Worm (Caenorhabditis elegans) whole organism, L1 larva: Measurements from ENCODE around the gene htp-2.

Experiments
- C04F5.9 ChIP-seq: sonication (generic microtip); optimal IDR thresholded peaks from 2 replicates; lab custom pipeline; 2016; ENCODE audit warnings: missing genetic modification characterization, missing compliant biosample characterization
- C16A3.4 ChIP-seq: fragments of 150-350 bp; optimal IDR thresholded peaks from 2 replicates; lab custom pipeline; 2014; ENCODE audit warnings: missing biosample characterization, missing genetic modification characterization
- Y116A8C.19 ChIP-seq: sonication (generic microtip); optimal IDR thresholded peaks from 2 replicates; lab custom pipeline; 2016; ENCODE audit warnings: missing compliant biosample characterization, missing genetic modification characterization, borderline replicate concordance
- aly-2 ChIP-seq: fragments of 150-350 bp; optimal IDR thresholded peaks from 2 replicates; lab custom pipeline; 2014; ENCODE audit warnings: missing biosample characterization, missing genetic modification characterization
- blmp-1 ChIP-seq: fragments of 150-350 bp; optimal IDR thresholded peaks from 2 replicates; lab custom pipeline; 2014; ENCODE audit warnings: missing biosample characterization, missing genetic modification characterization
- ceh-63 ChIP-seq: fragments of 200-800 bp; sonication (Bioruptor generic); optimal IDR thresholded peaks from 2 replicates; lab custom pipeline; 2018; ENCODE audit warnings: mild to moderate bottlenecking, missing genetic modification characterization, missing compliant biosample characterization
- ceh-82 ChIP-seq, 3 experiments: fragments of 150-350 bp in 1 of 3; sonication (generic microtip) in 2 of 3; optimal IDR thresholded peaks; 2 replicates each; lab custom pipeline; 2014 to 2017; ENCODE audit warnings: missing biosample characterization in 3 of 3, missing genetic modification characterization in 3 of 3
- ceh-88 ChIP-seq: fragments of 200-800 bp; sonication (Bioruptor generic); IDR thresholded peaks from 2 replicates; pipeline ENCODE4 v1.3.6; 2022; ENCODE audit warnings: missing genetic modification characterization, missing compliant biosample characterization
- dpl-1 ChIP-seq, 3 experiments: fragments of 150-350 bp in 2 of 3; sonication (generic microtip) in 1 of 3; optimal IDR thresholded peaks; 2 replicates each; lab custom pipeline; 2014 to 2017; ENCODE audit warnings: missing biosample characterization in 3 of 3, missing genetic modification characterization in 3 of 3, missing genetic modification reagents in 3 of 3
- dsc-1 ChIP-seq: sonication (generic microtip); optimal IDR thresholded peaks from 2 replicates; lab custom pipeline; 2016; ENCODE audit warnings: mild to moderate bottlenecking, missing genetic modification characterization, missing compliant biosample characterization
- egl-13 ChIP-seq: sonication (generic microtip); optimal IDR thresholded peaks from 2 replicates; lab custom pipeline; 2016; ENCODE audit warnings: missing genotype, missing genetic modification reagents, missing genetic modification characterization, missing compliant biosample characterization
- fkh-10 ChIP-seq: sonication (generic microtip); optimal IDR thresholded peaks from 2 replicates; lab custom pipeline; 2017; ENCODE audit warnings: missing biosample characterization, missing genetic modification reagents, missing genetic modification characterization
- fkh-4 ChIP-seq: sonication (generic microtip); optimal IDR thresholded peaks from 2 replicates; lab custom pipeline; 2016; ENCODE audit warnings: missing compliant biosample characterization, missing genetic modification characterization, borderline replicate concordance
- fkh-8 ChIP-seq: sonication (generic microtip); optimal IDR thresholded peaks from 2 replicates; lab custom pipeline; 2016; ENCODE audit warnings: mild to moderate bottlenecking, missing genetic modification characterization, missing compliant biosample characterization
- fos-1 ChIP-seq: fragments of 150-350 bp; optimal IDR thresholded peaks from 2 replicates; lab custom pipeline; 2014; ENCODE audit warnings: missing biosample characterization, missing genetic modification characterization
- hpl-2 ChIP-seq: fragments of 150-350 bp; optimal IDR thresholded peaks from 2 replicates; lab custom pipeline; 2014; ENCODE audit warnings: missing biosample characterization, missing genetic modification reagents, missing genetic modification characterization
- irx-1 ChIP-seq: sonication (generic microtip); optimal IDR thresholded peaks from 2 replicates; lab custom pipeline; 2016; ENCODE audit warnings: missing genetic modification characterization, missing compliant biosample characterization
- isw-1 ChIP-seq: fragments of 200-800 bp; sonication (Bioruptor generic); IDR thresholded peaks from 2 replicates; pipeline ENCODE4 v1.3.6; 2022; ENCODE audit warnings: missing genetic modification characterization, missing compliant biosample characterization
- jun-1 ChIP-seq: fragments of 150-350 bp; optimal IDR thresholded peaks from 2 replicates; lab custom pipeline; 2014; ENCODE audit warnings: missing biosample characterization, missing genetic modification reagents, missing genetic modification characterization
- lin-14 ChIP-seq: fragments of 200-800 bp; sonication (Bioruptor generic); optimal IDR thresholded peaks from 2 replicates; lab custom pipeline; 2018; ENCODE audit warnings: mild to moderate bottlenecking, missing genetic modification characterization, moderate library complexity, missing compliant biosample characterization
- lin-15B ChIP-seq: fragments of 150-350 bp; sonication (generic microtip); optimal IDR thresholded peaks from 3 replicates; lab custom pipeline; 2014; ENCODE audit warnings: missing biosample characterization, missing genetic modification characterization
- lin-39 ChIP-seq: fragments of 150-350 bp; optimal IDR thresholded peaks from 2 replicates; lab custom pipeline; 2014; ENCODE audit warnings: missing biosample characterization, missing genetic modification reagents, missing genetic modification characterization
- mab-9 ChIP-seq: fragments of 200-800 bp; sonication (Bioruptor generic); IDR thresholded peaks from 2 replicates; pipeline ENCODE4 v1.3.6; 2022; ENCODE audit warnings: missing genetic modification reagents, missing genetic modification characterization, missing compliant biosample characterization
- mef-2 ChIP-seq: fragments of 150-350 bp; optimal IDR thresholded peaks from 2 replicates; lab custom pipeline; 2014; ENCODE audit warnings: missing biosample characterization, missing genetic modification characterization
- nhr-20 ChIP-seq: sonication (generic microtip); optimal IDR thresholded peaks from 2 replicates; lab custom pipeline; 2016; ENCODE audit warnings: mild to moderate bottlenecking, missing genetic modification characterization, missing compliant biosample characterization
- nhr-237 ChIP-seq: fragments of 150-350 bp; optimal IDR thresholded peaks from 2 replicates; lab custom pipeline; 2014; ENCODE audit warnings: missing biosample characterization, missing genetic modification characterization
- nhr-28 ChIP-seq: fragments of 150-350 bp; optimal IDR thresholded peaks from 2 replicates; lab custom pipeline; 2014; ENCODE audit warnings: missing biosample characterization, missing genetic modification characterization
- nhr-71 ChIP-seq: sonication (generic microtip); optimal IDR thresholded peaks from 2 replicates; lab custom pipeline; 2016; ENCODE audit warnings: mild to moderate bottlenecking, missing genetic modification characterization, moderate library complexity, missing compliant biosample characterization
- nhr-76 ChIP-seq: sonication (generic microtip); optimal IDR thresholded peaks from 2 replicates; lab custom pipeline; 2017; ENCODE audit warnings: missing biosample characterization, missing genetic modification characterization
- nhr-77 ChIP-seq: fragments of 150-350 bp; optimal IDR thresholded peaks from 2 replicates; lab custom pipeline; 2014; ENCODE audit warnings: missing biosample characterization, missing genetic modification characterization
- nhr-84 ChIP-seq: sonication (generic microtip); optimal IDR thresholded peaks from 2 replicates; lab custom pipeline; 2017; ENCODE audit warnings: missing biosample characterization, missing genetic modification characterization
- nhr-85 ChIP-seq: sonication (generic microtip); peaks from one replicate; lab custom pipeline; 2016; ENCODE audit warnings: missing genetic modification characterization, inconsistent platforms, missing compliant biosample characterization
- nhr-90 ChIP-seq: sonication (generic microtip); optimal IDR thresholded peaks from 2 replicates; lab custom pipeline; 2016; ENCODE audit warnings: mild to moderate bottlenecking, missing genetic modification characterization, missing compliant biosample characterization; ENCODE audit not compliant: poor library complexity
- pag-3 ChIP-seq: sonication (generic microtip); optimal IDR thresholded peaks from 2 replicates; lab custom pipeline; 2017; ENCODE audit warnings: missing genetic modification characterization, mild to moderate bottlenecking, missing compliant biosample characterization, antibody characterized with exemption, borderline replicate concordance; ENCODE audit not compliant: insufficient read depth
- pax-3 ChIP-seq: fragments of 200-800 bp; sonication (Bioruptor generic); optimal IDR thresholded peaks from 2 replicates; lab custom pipeline; 2018; ENCODE audit warnings: mild to moderate bottlenecking, missing genetic modification characterization, moderate library complexity, missing compliant biosample characterization
- rnt-1 ChIP-seq: sonication (generic microtip); optimal IDR thresholded peaks from 2 replicates; lab custom pipeline; 2016; ENCODE audit warnings: mild to moderate bottlenecking, missing genetic modification characterization, moderate library complexity, missing compliant biosample characterization
- snpc-4 ChIP-seq: fragments of 150-350 bp; optimal IDR thresholded peaks from 2 replicates; lab custom pipeline; 2014; ENCODE audit warnings: missing biosample characterization, missing genetic modification characterization
- snu-23 ChIP-seq: sonication (generic microtip); optimal IDR thresholded peaks from 2 replicates; lab custom pipeline; 2016; ENCODE audit warnings: missing genetic modification characterization, missing compliant biosample characterization
- sox-4 ChIP-seq: sonication (generic microtip); optimal IDR thresholded peaks from 2 replicates; lab custom pipeline; 2016; ENCODE audit warnings: missing genetic modification characterization, missing compliant biosample characterization
- sptf-1 ChIP-seq: fragments of 150-350 bp; optimal IDR thresholded peaks from 2 replicates; lab custom pipeline; 2014; ENCODE audit warnings: missing biosample characterization, missing genetic modification characterization
- swsn-7 ChIP-seq: sonication (generic microtip); optimal IDR thresholded peaks from 2 replicates; lab custom pipeline; 2016; ENCODE audit warnings: missing genetic modification characterization, missing compliant biosample characterization
- tbx-2 ChIP-seq: sonication (generic microtip); optimal IDR thresholded peaks from 2 replicates; lab custom pipeline; 2016; ENCODE audit warnings: missing genetic modification characterization, missing compliant biosample characterization
- tlp-1 ChIP-seq: fragments of 150-350 bp; optimal IDR thresholded peaks from 2 replicates; lab custom pipeline; 2014; ENCODE audit warnings: missing biosample characterization, missing genetic modification characterization
- unc-62 ChIP-seq: fragments of 150-350 bp; optimal IDR thresholded peaks from 2 replicates; lab custom pipeline; 2014; ENCODE audit warnings: missing biosample characterization, missing genetic modification reagents, missing genetic modification characterization
- unc-98 ChIP-seq: fragments of 200-800 bp; sonication (Bioruptor generic); IDR thresholded peaks from 2 replicates; pipeline ENCODE4 v1.3.6; 2022; ENCODE audit warnings: missing genetic modification characterization, missing compliant biosample characterization
- vab-15 ChIP-seq: sonication (generic microtip); optimal IDR thresholded peaks from 2 replicates; lab custom pipeline; 2017; ENCODE audit warnings: missing genotype, mild to moderate bottlenecking, missing genetic modification characterization, missing compliant biosample characterization
- zag-1 ChIP-seq: fragments of 150-350 bp; optimal IDR thresholded peaks from 2 replicates; lab custom pipeline; 2014; ENCODE audit warnings: missing biosample characterization, missing genetic modification characterization
- zip-4 ChIP-seq: fragments of 200-800 bp; sonication (Bioruptor generic); optimal IDR thresholded peaks from 2 replicates; lab custom pipeline; 2018; ENCODE audit warnings: mild to moderate bottlenecking, missing genetic modification characterization, moderate library complexity, missing compliant biosample characterization
- ztf-4 ChIP-seq: fragments of 150-350 bp; optimal IDR thresholded peaks from 2 replicates; lab custom pipeline; 2014; ENCODE audit warnings: missing biosample characterization, missing genetic modification characterization

htp-2 gene

DNA sequence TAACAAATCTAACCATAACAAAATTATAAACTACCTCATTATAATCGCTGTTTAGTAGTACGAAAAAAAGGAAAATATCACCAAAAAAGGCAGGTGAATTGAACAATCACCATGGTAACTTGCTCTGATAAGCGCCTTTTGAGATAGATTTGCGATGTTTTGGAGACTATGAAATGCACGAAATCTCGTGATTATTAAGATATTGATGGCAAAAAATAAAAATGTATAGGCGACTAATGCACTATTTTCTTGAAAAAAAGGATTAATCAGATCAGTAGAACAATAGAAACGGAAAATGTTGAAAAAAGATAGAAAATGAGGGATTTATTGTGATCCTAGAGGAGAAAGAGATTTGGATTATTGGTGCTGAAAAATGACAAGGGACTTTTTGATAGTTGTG, 30.8 kb upstream of the htp-2 start:
- TF ChIP-seq pax-3 (tag; lab: Kevin White, UChicago) (peak; percentile 47), fkh-8 (tag; lab: Kevin White, UChicago) (peak; percentile 68), unc-98 (GFP tag; lab: Robert Waterston, UW) (no peak), blmp-1 (tag; lab: Kevin White, UChicago) (no peak), dsc-1 (tag; lab: Kevin White, UChicago) (peak; percentile 80), C04F5.9 (tag; lab: Kevin White, UChicago) (no peak), fos-1 (tag; lab: Kevin White, UChicago) (no peak), nhr-237 (tag; lab: Kevin White, UChicago) (no peak), sptf-1 (tag; lab: Kevin White, UChicago) (no peak), egl-13 (tag; lab: Kevin White, UChicago) (no peak), vab-15 (tag; lab: Kevin White, UChicago) (no peak)

DNA sequence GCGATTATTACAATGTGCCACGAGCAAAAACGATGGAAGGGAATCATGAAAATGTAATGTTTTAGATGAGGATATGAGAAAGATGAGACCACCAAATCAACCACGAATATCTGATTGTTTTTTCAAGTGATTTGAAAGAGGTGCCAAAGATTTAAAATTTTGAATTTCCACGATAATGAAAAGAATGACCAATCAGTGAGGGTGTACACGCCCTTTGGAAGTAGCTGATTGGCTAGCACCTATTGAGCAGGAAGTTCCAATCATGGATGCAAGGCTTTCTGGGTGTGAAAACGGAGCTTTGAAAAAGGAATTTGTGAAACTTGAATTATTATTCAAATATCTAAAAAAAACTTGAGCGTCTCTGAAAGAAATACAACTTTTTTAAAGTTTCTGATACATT, 27.8 kb upstream of the htp-2 start:
- TF ChIP-seq fkh-10 (GFP tag; lab: Kevin White, UChicago) (no peak), fkh-4 (tag; lab: Kevin White, UChicago) (no peak), isw-1 (GFP tag; lab: Robert Waterston, UW) (no peak), lin-14 (GFP tag; lab: Kevin White, UChicago) (no peak), nhr-76 (no peak), mef-2 (tag; lab: Kevin White, UChicago) (no peak), sptf-1 (tag; lab: Kevin White, UChicago) (no peak), fkh-8 (tag; lab: Kevin White, UChicago) (no peak), C16A3.4 (tag; lab: Kevin White, UChicago) (no peak), swsn-7 (no peak), jun-1 (no peak), lin-39 (tag; lab: Kevin White, UChicago) (no peak), nhr-28 (tag; lab: Kevin White, UChicago) (no peak), fos-1 (tag; lab: Kevin White, UChicago) (no peak), sox-4 (no peak)

DNA sequence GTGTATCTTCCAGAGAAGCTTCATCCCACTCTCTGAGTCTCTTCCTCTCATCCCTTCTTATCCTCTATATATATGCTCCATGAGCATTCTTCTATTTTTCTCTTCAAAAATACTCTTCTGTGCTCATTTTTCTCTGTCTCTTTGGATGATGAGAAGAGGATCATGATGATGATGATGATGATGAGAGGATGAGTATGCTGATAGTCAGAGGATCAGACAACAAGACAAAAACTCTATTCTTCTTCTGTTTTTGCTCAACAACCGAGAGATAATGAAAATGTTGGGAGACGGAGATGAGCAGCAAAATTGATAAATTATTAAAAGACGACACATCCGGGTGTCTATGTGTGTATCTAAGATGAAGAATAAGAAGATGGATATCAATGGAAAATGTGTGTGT, 26.0 kb upstream of the htp-2 start:
- TF ChIP-seq ztf-4 (tag; lab: Kevin White, UChicago): peak; percentile 21
- TF ChIP-seq fkh-4 (tag; lab: Kevin White, UChicago): no peak
- TF ChIP-seq snpc-4: no peak
- peak; percentile 83 for TF ChIP-seq nhr-71 (tag; lab: Kevin White, UChicago)
- TF ChIP-seq unc-62 (GFP tag; lab: Kevin White, UChicago): no peak
- peak; percentile 62 for TF ChIP-seq fos-1 (tag; lab: Kevin White, UChicago)
- peak; percentile 90 for TF ChIP-seq lin-14 (GFP tag; lab: Kevin White, UChicago)
- no peak for TF ChIP-seq hpl-2 (GFP tag; lab: Kevin White, UChicago)
- no peak for TF ChIP-seq Y116A8C.19 (tag; lab: Kevin White, UChicago)
- no peak for TF ChIP-seq nhr-85
- no peak for TF ChIP-seq ceh-88 (GFP tag; lab: Robert Waterston, UW)
- TF ChIP-seq nhr-20: peak; percentile 42
- no peak for TF ChIP-seq ceh-82 (tag; optimal IDR thresholded peaks at IDR 0.05; lab: Kevin White, UChicago)
- peak; percentile 66 for TF ChIP-seq snu-23 (GFP tag; lab: Kevin White, UChicago)
- no peak for TF ChIP-seq nhr-77
- TF ChIP-seq dpl-1 (GFP tag; optimal IDR thresholded peaks at IDR 0.05; lab: Kevin White, UChicago): peak in 2 of 3 experiments; percentile 14 to 26
- TF ChIP-seq nhr-28 (tag; lab: Kevin White, UChicago): no peak
- no peak for TF ChIP-seq zag-1
- TF ChIP-seq nhr-76: no peak
- TF ChIP-seq rnt-1 (tag; lab: Kevin White, UChicago): peak; percentile 61
- no peak for TF ChIP-seq ceh-63 (GFP tag; lab: Kevin White, UChicago)
- TF ChIP-seq irx-1 (tag; lab: Kevin White, UChicago): no peak
- TF ChIP-seq nhr-90 (tag; lab: Kevin White, UChicago): no peak
- TF ChIP-seq pax-3 (tag; lab: Kevin White, UChicago): no peak
- TF ChIP-seq mab-9 (GFP tag; lab: Robert Waterston, UW): no peak
- no peak for TF ChIP-seq sox-4
- no peak for TF ChIP-seq lin-15B (tag; lab: Kevin White, UChicago)
- TF ChIP-seq tlp-1 (tag; lab: Kevin White, UChicago): no peak
- TF ChIP-seq aly-2 (tag; lab: Kevin White, UChicago): no peak
- no peak for TF ChIP-seq zip-4 (GFP tag; lab: Kevin White, UChicago)
- TF ChIP-seq nhr-237 (tag; lab: Kevin White, UChicago): no peak
- TF ChIP-seq nhr-84 (tag; lab: Kevin White, UChicago): no peak
- TF ChIP-seq pag-3 (tag; lab: Kevin White, UChicago): no peak
- TF ChIP-seq dsc-1 (tag; lab: Kevin White, UChicago): peak; percentile 79
- TF ChIP-seq tbx-2 (tag; lab: Kevin White, UChicago): peak; percentile 47
